Worm (Caenorhabditis elegans): ENCODE results near the gene gpa-8.

The gpa-8 gene

ce11 chrV:12661619-12662018 lies 21.3 kb upstream of the gpa-8 start, which contains the start of gene W05B10.3:
TSS of gene W05B10.3 (minus strand) at chrV:12661719.
- TF ChIP-seq pqm-1 (tag; optimal IDR thresholded peaks at IDR 0.05) (no peak), pha-4 (tag; optimal IDR thresholded peaks at IDR 0.05) (no peak), ets-4 (tag; optimal IDR thresholded peaks at IDR 0.05) (no peak), fkh-10 (GFP tag; optimal IDR thresholded peaks at IDR 0.05) (no peak), ceh-9 (tag; optimal IDR thresholded peaks at IDR 0.05) (no peak), lin-11 (tag; optimal IDR thresholded peaks at IDR 0.05) (no peak), unc-55 (GFP tag; optimal IDR thresholded peaks at IDR 0.05) (no peak)

- no peak for TF ChIP-seq unc-86 (tag; optimal IDR thresholded peaks at IDR 0.05)
- TF ChIP-seq K09A11.1 (tag; optimal IDR thresholded peaks at IDR 0.05; ENCODE audit: insufficient read depth) = no peak
- TF ChIP-seq hlh-30 (tag; optimal IDR thresholded peaks at IDR 0.05; ENCODE audit: insufficient read depth) = no peak
- no peak for TF ChIP-seq pag-3 (tag; optimal IDR thresholded peaks at IDR 0.05; ENCODE audit: borderline replicate concordance)
- no peak for TF ChIP-seq nhr-232 (tag; optimal IDR thresholded peaks at IDR 0.05)
- TF ChIP-seq ztf-16 (tag; optimal IDR thresholded peaks at IDR 0.05) = no peak
- no peak for TF ChIP-seq K02D7.2 (tag; optimal IDR thresholded peaks at IDR 0.05)
- TF ChIP-seq C38D4.7 (GFP tag; optimal IDR thresholded peaks at IDR 0.05) = no peak
- TF ChIP-seq sox-2 (GFP tag; IDR thresholded peaks at IDR 0.05) = no peak
- TF ChIP-seq madf-2 (tag; optimal IDR thresholded peaks at IDR 0.05) = no peak
Measured at ce11 chrV:12660280-12660818, 20.1 kb upstream of the gpa-8 start, which contains the start of gene his-74. TSS of gene his-74 (minus strand) at chrV:12660330.

- TF ChIP-seq ceh-31 (tag; optimal IDR thresholded peaks at IDR 0.05) (peak; percentile 14), odd-2 (tag; optimal IDR thresholded peaks at IDR 0.05) (no peak), hlh-30 (tag; optimal IDR thresholded peaks at IDR 0.05; ENCODE audit: insufficient read depth) (peak; percentile 37), fax-1 (tag; optimal IDR thresholded peaks at IDR 0.05) (no peak), ceh-18 (tag; optimal IDR thresholded peaks at IDR 0.05) (no peak), tbx-7 (tag; optimal IDR thresholded peaks at IDR 0.05) (no peak), pax-1 (tag; optimal IDR thresholded peaks at IDR 0.05) (no peak), hlh-13 (GFP tag; optimal IDR thresholded peaks at IDR 0.05) (no peak), fkh-10 (GFP tag; optimal IDR thresholded peaks at IDR 0.05) (no peak), ceh-30 (tag; optimal IDR thresholded peaks at IDR 0.05) (no peak), T23F11.4 (GFP tag; optimal IDR thresholded peaks at IDR 0.05) (no peak), eyg-1 (tag; optimal IDR thresholded peaks at IDR 0.05) (no peak), K02D7.2 (tag; optimal IDR thresholded peaks at IDR 0.05) (no peak), ceh-9 (tag; optimal IDR thresholded peaks at IDR 0.05) (no peak), unc-42 (tag; optimal IDR thresholded peaks at IDR 0.05) (peak; percentile 83), ama-1 (optimal IDR thresholded peaks at IDR 0.05) (no peak), hlh-6 (tag; optimal IDR thresholded peaks at IDR 0.05) (no peak), fkh-6 (tag; optimal IDR thresholded peaks at IDR 0.05) (no peak), C38D4.7 (GFP tag; optimal IDR thresholded peaks at IDR 0.05) (no peak), sox-2 (GFP tag; IDR thresholded peaks at IDR 0.05) (no peak), C08G9.2 (tag; optimal IDR thresholded peaks at IDR 0.05) (no peak), ets-4 (tag; optimal IDR thresholded peaks at IDR 0.05) (no peak), ztf-16 (tag; optimal IDR thresholded peaks at IDR 0.05) (peak; percentile 4), ceh-34 (tag; optimal IDR thresholded peaks at IDR 0.05) (no peak), pros-1 (tag; optimal IDR thresholded peaks at IDR 0.05) (no peak), ceh-45 (GFP tag; IDR thresholded peaks at IDR 0.05) (no peak), nhr-11 (tag; optimal IDR thresholded peaks at IDR 0.05) (no peak)
Measured at ce11 chrV:12659426-12659825, 19.1 kb upstream of the gpa-8 start, which contains the start of gene ccch-3. TSS of gene ccch-3 (minus strand) at chrV:12659687.

ce11 chrV:12658142-12658541 lies 17.9 kb upstream of the gpa-8 start, which contains the start of gene W05B10.6:
TSS of gene W05B10.6 (minus strand) at chrV:12658242.
- TF ChIP-seq ceh-34 (tag; optimal IDR thresholded peaks at IDR 0.05) = no peak

Measured in whole organism, late embryonic.